Worm (Caenorhabditis elegans): ENCODE data around the gene egal-1.

ce11 chrIV:5816466-5816865, 8.1 kb upstream of the egal-1 start:
- TF ChIP-seq eor-1 (tag; optimal IDR thresholded peaks at IDR 0.05) (no peak), nhr-23 (tag; optimal IDR thresholded peaks at IDR 0.05) (no peak)

Measured in whole organism, L3 larva.